Worm (Caenorhabditis elegans) whole organism, L2 larva: ENCODE measurements around the gene dhs-5.

Experiments used
- blmp-1 ChIP-seq: sonication (generic microtip); optimal IDR thresholded peaks from 2 replicates; lab custom pipeline; 2017; ENCODE audit warnings: missing genetic modification characterization, mild to moderate bottlenecking, missing compliant biosample characterization, antibody characterized with exemption, moderate library complexity; ENCODE audit not compliant: insufficient read depth
- elt-1 ChIP-seq: fragments of 150-350 bp; optimal IDR thresholded peaks from 2 replicates; lab custom pipeline; 2014; ENCODE audit warnings: missing biosample characterization, missing genetic modification characterization
- gmeb-1 ChIP-seq: fragments of 150-350 bp; optimal IDR thresholded peaks from 2 replicates; lab custom pipeline; 2014; ENCODE audit warnings: missing biosample characterization, missing genetic modification characterization
- lin-13 ChIP-seq: fragments of 150-350 bp; optimal IDR thresholded peaks from 2 replicates; lab custom pipeline; 2014; ENCODE audit warnings: missing biosample characterization, missing genetic modification reagents, missing genetic modification characterization
- lsy-2 ChIP-seq, 2 experiments: fragments of 150-350 bp in 1 of 2; sonication (generic microtip) in 1 of 2; optimal IDR thresholded peaks; 2 replicates each; lab custom pipeline; 2014 to 2017; ENCODE audit warnings: missing biosample characterization in 2 of 2, missing genetic modification characterization in 2 of 2
- mab-5 ChIP-seq: fragments of 150-350 bp; optimal IDR thresholded peaks from 2 replicates; lab custom pipeline; 2014; ENCODE audit warnings: missing biosample characterization, missing genetic modification characterization
- mdl-1 ChIP-seq, 2 experiments: fragments of 150-350 bp in 1 of 2; sonication (generic microtip) in 1 of 2; optimal IDR thresholded peaks; 2 replicates each; lab custom pipeline; 2017; ENCODE audit warnings: missing biosample characterization in 2 of 2, missing genetic modification characterization in 2 of 2
- peb-1 ChIP-seq: fragments of 150-350 bp; optimal IDR thresholded peaks from 2 replicates; lab custom pipeline; 2014; ENCODE audit warnings: missing biosample characterization, missing genetic modification characterization

- TF ChIP-seq lin-13 = no peak
- no peak for TF ChIP-seq gmeb-1
- no peak for TF ChIP-seq mdl-1 (tag; optimal IDR thresholded peaks at IDR 0.05; lab: Kevin White, UChicago)
- no peak for TF ChIP-seq lsy-2 (tag; optimal IDR thresholded peaks at IDR 0.05; lab: Kevin White, UChicago)
- no peak for TF ChIP-seq peb-1
- no peak for TF ChIP-seq blmp-1 (tag; lab: Kevin White, UChicago)
- no peak for TF ChIP-seq mab-5 (tag; lab: Kevin White, UChicago)
- no peak for TF ChIP-seq elt-1 (tag; lab: Kevin White, UChicago)
These were observed 24.7 kb downstream of the dhs-5 start, which contains the start of gene F56D1.1 for ce11 chrII:5478318-5478717.
